Fruit fly (Drosophila melanogaster) whole organism, pupa: ENCODE data around the gene Cpr65Ax1.
A peak's percentile ranks its signal among the peaks of the same experiment; 100 is the strongest.
"Not testable (repeated sequence)": the region's sequence is repeated elsewhere in the genome, so short reads cannot be mapped to it uniquely, and the experiment has no call there.

ENCODE experiments used
- CG10348 ChIP-seq: fragments of 200-800 bp; sonication (Bioruptor generic); IDR thresholded peaks from 2 replicates; pipeline ENCODE4 v1.3.6; 2022; ENCODE audit warnings: missing biosample characterization, missing genetic modification characterization
- CG12605 ChIP-seq: fragments of 200-800 bp; sonication (Bioruptor generic); IDR thresholded peaks from 2 replicates; pipeline ENCODE4 v1.3.6; 2022; ENCODE audit warnings: missing biosample characterization, missing genetic modification characterization
- CG13204 ChIP-seq: fragments of 200-800 bp; sonication (Bioruptor generic); optimal IDR thresholded peaks from 2 replicates; lab custom pipeline; 2018; ENCODE audit warnings: missing biosample characterization, mild to moderate bottlenecking, missing genetic modification characterization, moderate library complexity
- CG14655 ChIP-seq: fragments of 200-800 bp; sonication (Bioruptor generic); optimal IDR thresholded peaks from 3 replicates; lab custom pipeline; 2017; ENCODE audit warnings: mild to moderate bottlenecking, missing biosample characterization, missing genetic modification reagents, missing genetic modification characterization
- CG15710 ChIP-seq: fragments of 200-800 bp; sonication (Bioruptor generic); optimal IDR thresholded peaks from 2 replicates; lab custom pipeline; 2018; ENCODE audit warnings: missing biosample characterization, mild to moderate bottlenecking, missing genetic modification characterization, moderate library complexity
- CG17806 ChIP-seq: fragments of 200-800 bp; sonication (Bioruptor generic); optimal IDR thresholded peaks from 2 replicates; lab custom pipeline; 2018; ENCODE audit warnings: missing biosample characterization, mild to moderate bottlenecking, missing genetic modification characterization, moderate library complexity
- CG32121 ChIP-seq: fragments of 200-800 bp; sonication (Bioruptor generic); IDR thresholded peaks from 2 replicates; pipeline ENCODE4 v1.3.6; 2022; ENCODE audit warnings: missing biosample characterization, missing genetic modification characterization
- CG34367 ChIP-seq: fragments of 200-800 bp; sonication (Bioruptor generic); optimal IDR thresholded peaks from 2 replicates; lab custom pipeline; 2018; ENCODE audit warnings: missing biosample characterization, mild to moderate bottlenecking, missing genetic modification characterization
- CG4496 ChIP-seq: fragments of 200-800 bp; sonication (Bioruptor generic); IDR thresholded peaks from 3 replicates; pipeline ENCODE4 v1.3.6; 2022; ENCODE audit warnings: missing biosample characterization, missing genetic modification characterization
- CG8159 ChIP-seq: fragments of 200-800 bp; sonication (Bioruptor generic); optimal IDR thresholded peaks from 3 replicates; lab custom pipeline; 2018; ENCODE audit warnings: missing biosample characterization, mild to moderate bottlenecking, missing genetic modification characterization, moderate library complexity
- CG8301 ChIP-seq: fragments of 200-800 bp; sonication (Bioruptor generic); optimal IDR thresholded peaks from 2 replicates; lab custom pipeline; 2018; ENCODE audit warnings: missing biosample characterization, mild to moderate bottlenecking, missing genetic modification characterization
- CG9948 ChIP-seq: fragments of 200-800 bp; sonication (Bioruptor generic); optimal IDR thresholded peaks from 2 replicates; lab custom pipeline; 2018; ENCODE audit warnings: missing biosample characterization, mild to moderate bottlenecking, missing genetic modification characterization, moderate library complexity
- D1 ChIP-seq: fragments of 200-800 bp; sonication (Bioruptor generic); optimal IDR thresholded peaks from 2 replicates; lab custom pipeline; 2018; ENCODE audit warnings: missing biosample characterization, mild to moderate bottlenecking, missing genetic modification characterization, moderate library complexity
- EcR ChIP-seq: fragments of 200-800 bp; sonication (Bioruptor generic); optimal IDR thresholded peaks from 3 replicates; lab custom pipeline; 2019; ENCODE audit warnings: missing biosample characterization, missing genetic modification characterization, mild to moderate bottlenecking, moderate library complexity, missing genetic modification reagents
- Ets98B ChIP-seq: fragments of 200-800 bp; sonication (Bioruptor generic); IDR thresholded peaks from 2 replicates; pipeline ENCODE4 v1.3.6; 2022; ENCODE audit warnings: missing biosample characterization, missing genetic modification characterization
- Pif1A ChIP-seq: fragments of 200-800 bp; sonication (Bioruptor generic); optimal IDR thresholded peaks from 3 replicates; lab custom pipeline; 2016; ENCODE audit warnings: missing biosample characterization, missing genetic modification characterization
- Pif1B ChIP-seq: fragments of 200-800 bp; sonication (Bioruptor generic); optimal IDR thresholded peaks from 3 replicates; lab custom pipeline; 2016; ENCODE audit warnings: missing biosample characterization, missing genetic modification characterization
- Snoo ChIP-seq: fragments of 200-800 bp; sonication (Bioruptor generic); optimal IDR thresholded peaks from 3 replicates; lab custom pipeline; 2017; ENCODE audit warnings: missing biosample characterization, mild to moderate bottlenecking, missing genetic modification characterization, inconsistent platforms
- fd96Ca ChIP-seq: fragments of 200-800 bp; sonication (Bioruptor generic); IDR thresholded peaks from 3 replicates; pipeline ENCODE4 v1.3.6; 2022; ENCODE audit warnings: missing biosample characterization, missing genetic modification characterization
- gl ChIP-seq: fragments of 200-800 bp; sonication (Bioruptor generic); optimal IDR thresholded peaks from 2 replicates; lab custom pipeline; 2018; ENCODE audit warnings: missing biosample characterization, mild to moderate bottlenecking, missing genetic modification characterization
- rn ChIP-seq: fragments of 200-800 bp; sonication (Bioruptor generic); IDR thresholded peaks from 2 replicates; pipeline ENCODE4 v1.3.6; 2022; ENCODE audit warnings: missing biosample characterization, missing genetic modification characterization

The Cpr65Ax1 gene

dm6 chr3L:6147887-6148286 lies at the start of gene Cpr65Ax1:
Gene Cpr65Ax1, minus strand, starts transcription at chr3L:6147987.
- TF ChIP-seq CG12605; CG8301 (tag; lab: Kevin White, UChicago); Ets98B (GFP tag; lab: Robert Waterston, UW): not testable (repeated sequence)
- TF ChIP-seq, all 21 proteins: peak for 0; not testable (repeated sequence) for 21

dm6 chr3L:6193556-6194114 lies 45.8 kb upstream of the Cpr65Ax1 start:
- TF ChIP-seq CG4496 (0 out of 3 replicates have a peak, but pooled peaks have one; percentile 4), Pif1B (GFP tag; lab: Kevin White, UChicago) (no peak), EcR (peak; percentile 96)
- TF ChIP-seq, all 21 proteins: peak for 2

- TF ChIP-seq CG32121 (GFP tag; lab: Robert Waterston, UW) = peak; percentile 58; the same call in 1 of the 2 replicates
- no peak for TF ChIP-seq CG12605
- no peak for TF ChIP-seq CG8159 (tag; lab: Kevin White, UChicago)
- TF ChIP-seq Snoo (tag; lab: Kevin White, UChicago) = peak; percentile 76
- peak; percentile 73 for TF ChIP-seq CG9948
- TF ChIP-seq gl = no peak
- peak; percentile 54; the same call in 2 of the 3 replicates for TF ChIP-seq fd96Ca (GFP tag; lab: Robert Waterston, UW)
- no peak for TF ChIP-seq CG13204 (GFP tag; lab: Kevin White, UChicago)
- TF ChIP-seq CG10348 (GFP tag; lab: Robert Waterston, UW) = 0 out of 2 replicates have a peak, but pooled peaks have one; percentile 19
- TF ChIP-seq D1 (tag; lab: Kevin White, UChicago) = no peak
- TF ChIP-seq rn (GFP tag; lab: Robert Waterston, UW) = peak; percentile 64
- peak; percentile 57 for TF ChIP-seq CG34367 (tag; lab: Kevin White, UChicago)
- peak; percentile 81 for TF ChIP-seq EcR
- no peak; the same call in none of the 2 replicates for TF ChIP-seq Ets98B (GFP tag; lab: Robert Waterston, UW)
- peak; percentile 83 for TF ChIP-seq CG15710 (tag; lab: Kevin White, UChicago)
- peak; percentile 60; the same call in 2 of the 3 replicates for TF ChIP-seq CG4496
- no peak for TF ChIP-seq CG14655 (GFP tag; lab: Kevin White, UChicago)
- peak; percentile 52 for TF ChIP-seq CG17806
Measured at dm6 chr3L:6192822-6193555, 45.2 kb upstream of the Cpr65Ax1 start, which contains the start of the genes Sf3b6 and Tnpo. Gene Sf3b6, minus strand, starts transcription at chr3L:6193179. Gene Tnpo, plus strand, starts transcription at chr3L:6193480.

dm6 chr3L:6188995-6189927 lies 41.5 kb upstream of the Cpr65Ax1 start, which contains the start of the genes D19A and CG7386:
Gene D19A, minus strand, starts transcription at chr3L:6189123.
Gene CG7386, plus strand, starts transcription at chr3L:6189745.
- peak; percentile 38; the same call in 1 of the 2 replicates for TF ChIP-seq CG32121 (GFP tag; lab: Robert Waterston, UW)
- TF ChIP-seq CG17806 = peak; percentile 22
- TF ChIP-seq Ets98B (GFP tag; lab: Robert Waterston, UW) = peak; percentile 59
- TF ChIP-seq Snoo (tag; lab: Kevin White, UChicago) = peak; percentile 11
- peak; percentile 77 for TF ChIP-seq CG4496
- TF ChIP-seq CG8301 (tag; lab: Kevin White, UChicago) = peak; percentile 9
- no peak for TF ChIP-seq CG13204 (GFP tag; lab: Kevin White, UChicago)
- TF ChIP-seq fd96Ca (GFP tag; lab: Robert Waterston, UW) = peak; percentile 30; the same call in 1 of the 3 replicates
- no peak for TF ChIP-seq D1 (tag; lab: Kevin White, UChicago)
- no peak for TF ChIP-seq gl
- TF ChIP-seq CG8159 (tag; lab: Kevin White, UChicago) = peak; percentile 52
- TF ChIP-seq Pif1A (GFP tag; lab: Kevin White, UChicago) = no peak
- peak; percentile 48; the same call in 1 of the 2 replicates for TF ChIP-seq CG12605
- TF ChIP-seq Pif1B (GFP tag; lab: Kevin White, UChicago) = no peak
- TF ChIP-seq CG10348 (GFP tag; lab: Robert Waterston, UW) = no peak
- TF ChIP-seq rn (GFP tag; lab: Robert Waterston, UW) = peak; percentile 43; the same call in 1 of the 2 replicates
- TF ChIP-seq CG14655 (GFP tag; lab: Kevin White, UChicago) = no peak
- TF ChIP-seq CG9948 = peak; percentile 11
- peak; percentile 28 for TF ChIP-seq CG15710 (tag; lab: Kevin White, UChicago)
- TF ChIP-seq EcR = peak; percentile 1
- TF ChIP-seq CG34367 (tag; lab: Kevin White, UChicago) = no peak

dm6 chr3L:6184884-6185438 lies 37.2 kb upstream of the Cpr65Ax1 start, which contains the start of the genes D19B and CG43293:
Gene D19B, minus strand, starts transcription at chr3L:6184920.
Gene CG43293, plus strand, starts transcription at chr3L:6185189.
- TF ChIP-seq Ets98B (GFP tag; lab: Robert Waterston, UW) = peak; percentile 94
- TF ChIP-seq CG8159 (tag; lab: Kevin White, UChicago) = peak; percentile 82
- TF ChIP-seq CG8301 (tag; lab: Kevin White, UChicago) = peak; percentile 80
- peak; percentile 91 for TF ChIP-seq CG12605
- no peak for TF ChIP-seq EcR
- no peak for TF ChIP-seq D1 (tag; lab: Kevin White, UChicago)
- TF ChIP-seq CG17806 = peak; percentile 82
- TF ChIP-seq CG10348 (GFP tag; lab: Robert Waterston, UW) = peak; percentile 36; the same call in 1 of the 2 replicates
- peak; percentile 88 for TF ChIP-seq CG14655 (GFP tag; lab: Kevin White, UChicago)
- peak; percentile 81 for TF ChIP-seq CG34367 (tag; lab: Kevin White, UChicago)
- peak; percentile 92 for TF ChIP-seq fd96Ca (GFP tag; lab: Robert Waterston, UW)
- peak; percentile 81 for TF ChIP-seq CG9948
- TF ChIP-seq gl = peak; percentile 76
- TF ChIP-seq Pif1B (GFP tag; lab: Kevin White, UChicago) = peak; percentile 93
- peak; percentile 81 for TF ChIP-seq CG15710 (tag; lab: Kevin White, UChicago)
- peak; percentile 86 for TF ChIP-seq rn (GFP tag; lab: Robert Waterston, UW)
- TF ChIP-seq CG32121 (GFP tag; lab: Robert Waterston, UW) = peak; percentile 92
- TF ChIP-seq CG4496 = peak; percentile 92
- no peak for TF ChIP-seq CG13204 (GFP tag; lab: Kevin White, UChicago)
- TF ChIP-seq Snoo (tag; lab: Kevin White, UChicago) = peak; percentile 84
- TF ChIP-seq Pif1A (GFP tag; lab: Kevin White, UChicago) = no peak
